In genomic region chr2L:19439598-19440230, dm6 we compare ENCODE assay signal across 1 fruit fly cellular context.
TF ChIP-seq lines count a peak whose summit lies in the region.

No protein-coding gene starts in this region.

TF ChIP-seq in whole organism, embryonic, 481 proteins besides CTCF, POLR2A, EP300 and RAD21 (continued from another document and continues in another):
- TF ChIP-seq twi (tag; optimal IDR thresholded peaks at IDR 0.05; lab: Kevin White, UChicago) (peak; percentile 76), cad (GFP tag; optimal IDR thresholded peaks at IDR 0.05; lab: Kevin White, UChicago) (no peak), CG15011 (GFP tag; optimal IDR thresholded peaks at IDR 0.05; lab: Kevin White, UChicago) (peak; percentile 50), CG17186 (GFP tag; optimal IDR thresholded peaks at IDR 0.05; lab: Kevin White, UChicago) (no peak), CG32767 (GFP tag; IDR thresholded peaks at IDR 0.05; lab: Robert Waterston, UW) (peak; percentile 90), Pdp1 (GFP tag; optimal IDR thresholded peaks at IDR 0.05; lab: Kevin White, UChicago) (peak; percentile 58 to 62), CG31441 (GFP tag; IDR thresholded peaks at IDR 0.05; lab: Robert Waterston, UW) (peak; percentile 61), Blimp-1 (GFP tag; optimal IDR thresholded peaks at IDR 0.05; lab: Kevin White, UChicago) (peak; percentile 94), CG7556 (GFP tag; optimal IDR thresholded peaks at IDR 0.05; lab: Kevin White, UChicago) (peak; percentile 81), usp (GFP tag; optimal IDR thresholded peaks at IDR 0.05; lab: Kevin White, UChicago) (no peak), CG11247 (GFP tag; IDR thresholded peaks at IDR 0.05; lab: Robert Waterston, UW) (peak; percentile 53; the same call in 1 of the 2 replicates), rib (GFP tag; IDR thresholded peaks at IDR 0.05; lab: Robert Waterston, UW) (peak; percentile 61; the same call in 1 of the 2 replicates), CG16863 (GFP tag; optimal IDR thresholded peaks at IDR 0.05; lab: Kevin White, UChicago) (peak; percentile 89), mld (GFP tag; IDR thresholded peaks at IDR 0.05; lab: Robert Waterston, UW; ENCODE audit: partially characterized antibody) (no peak), Dbx (GFP tag; IDR thresholded peaks at IDR 0.05; lab: Robert Waterston, UW) (peak; percentile 89), CG12744 (GFP tag; optimal IDR thresholded peaks at IDR 0.05; lab: Kevin White, UChicago) (peak; percentile 76), CG5953 (GFP tag; IDR thresholded peaks at IDR 0.05; lab: Robert Waterston, UW) (0 out of 2 replicates have a peak, but pooled peaks have one; percentile 45), ara (GFP tag; IDR thresholded peaks at IDR 0.05; lab: Robert Waterston, UW) (peak; percentile 52; the same call in 1 of the 2 replicates), BtbVII (GFP tag; optimal IDR thresholded peaks at IDR 0.05; lab: Kevin White, UChicago) (peak; percentile 46), mam (GFP tag; optimal IDR thresholded peaks at IDR 0.05; lab: Kevin White, UChicago) (peak; percentile 81), slp2 (GFP tag; optimal IDR thresholded peaks at IDR 0.05; lab: Kevin White, UChicago) (peak; percentile 61), Ssrp (tag; optimal IDR thresholded peaks at IDR 0.05; lab: Kevin White, UChicago) (peak; percentile 88), HLHmδ (GFP tag; optimal IDR thresholded peaks at IDR 0.05; lab: Kevin White, UChicago) (no peak), Neu2 (GFP tag; optimal IDR thresholded peaks at IDR 0.05; lab: Kevin White, UChicago; ENCODE audit: borderline replicate concordance) (peak; percentile 56), vvl (GFP tag; IDR thresholded peaks at IDR 0.05; lab: Robert Waterston, UW) (peak; percentile 85), sima (GFP tag; optimal IDR thresholded peaks at IDR 0.05; lab: Kevin White, UChicago) (no peak), run (tag; optimal IDR thresholded peaks at IDR 0.05; lab: Kevin White, UChicago) (peak; percentile 90), zen (tag; optimal IDR thresholded peaks at IDR 0.05; lab: Kevin White, UChicago) (no peak), lov (optimal IDR thresholded peaks at IDR 0.05; lab: Kevin White, UChicago) (no peak), lov (GFP tag; IDR thresholded peaks at IDR 0.05; lab: Robert Waterston, UW) (peak; percentile 33; the same call in 1 of the 3 replicates), CG34224 (GFP tag; IDR thresholded peaks at IDR 0.05; lab: Robert Waterston, UW; ENCODE audit: partially characterized antibody) (no peak), Nf-YB (GFP tag; optimal IDR thresholded peaks at IDR 0.05; lab: Kevin White, UChicago) (peak; percentile 40), CG7372 (GFP tag; IDR thresholded peaks at IDR 0.05; lab: Robert Waterston, UW) (peak; percentile 58; the same call in 1 of the 2 replicates), CG7928 (GFP tag; optimal IDR thresholded peaks at IDR 0.05; lab: Kevin White, UChicago) (peak; percentile 24), CG18619 (GFP tag; optimal IDR thresholded peaks at IDR 0.05; lab: Kevin White, UChicago) (peak; percentile 81), so (GFP tag; IDR thresholded peaks at IDR 0.05; lab: Robert Waterston, UW) (peak; percentile 76), CG3065 (GFP tag; optimal IDR thresholded peaks at IDR 0.05; lab: Kevin White, UChicago) (peak; percentile 77), Bteb2 (GFP tag; optimal IDR thresholded peaks at IDR 0.05; lab: Kevin White, UChicago) (peak; percentile 50), her (GFP tag; optimal IDR thresholded peaks at IDR 0.05; lab: Kevin White, UChicago) (peak; percentile 88), org-1 (GFP tag; optimal IDR thresholded peaks at IDR 0.05; lab: Kevin White, UChicago) (peak; percentile 91), CG12104 (GFP tag; optimal IDR thresholded peaks at IDR 0.05; lab: Kevin White, UChicago) (no peak), CG30020 (tag; optimal IDR thresholded peaks at IDR 0.05; lab: Kevin White, UChicago) (peak; percentile 16), CG9437 (GFP tag; optimal IDR thresholded peaks at IDR 0.05; lab: Kevin White, UChicago) (peak; percentile 51), Mad (GFP tag; optimal IDR thresholded peaks at IDR 0.05; lab: Kevin White, UChicago) (peak; percentile 74), pb (GFP tag; optimal IDR thresholded peaks at IDR 0.05; lab: Kevin White, UChicago) (peak; percentile 64), hth (optimal IDR thresholded peaks at IDR 0.05; lab: Kevin White, UChicago) (no peak), yki (optimal IDR thresholded peaks at IDR 0.05; lab: Kevin White, UChicago) (no peak), dati (GFP tag; IDR thresholded peaks at IDR 0.05; lab: Robert Waterston, UW) (no peak; the same call in 1 of the 2 replicates), Bdp1 (GFP tag; optimal IDR thresholded peaks at IDR 0.05; lab: Kevin White, UChicago) (peak; percentile 62), zen2 (GFP tag; IDR thresholded peaks at IDR 0.05; lab: Robert Waterston, UW; ENCODE audit: partially characterized antibody) (no peak), Fer3 (tag; optimal IDR thresholded peaks at IDR 0.05; lab: Kevin White, UChicago) (peak; percentile 67), Fer2 (tag; optimal IDR thresholded peaks at IDR 0.05; lab: Kevin White, UChicago) (no peak), jumu (GFP tag; optimal IDR thresholded peaks at IDR 0.05; lab: Kevin White, UChicago) (peak; percentile 74), CG8290 (GFP tag; optimal IDR thresholded peaks at IDR 0.05; lab: Kevin White, UChicago) (peak; percentile 62), CG8290 (tag; optimal IDR thresholded peaks at IDR 0.05; lab: Kevin White, UChicago) (peak in 1 of 2 experiments; percentile 98), crc (GFP tag; optimal IDR thresholded peaks at IDR 0.05; lab: Kevin White, UChicago) (peak; percentile 73), Max (GFP tag; optimal IDR thresholded peaks at IDR 0.05; lab: Kevin White, UChicago) (peak; percentile 20), br (optimal IDR thresholded peaks at IDR 0.05; lab: Kevin White, UChicago) (no peak), bowl (GFP tag; IDR thresholded peaks at IDR 0.05; lab: Robert Waterston, UW) (peak; percentile 52; the same call in 1 of the 2 replicates), Ravus (GFP tag; IDR thresholded peaks at IDR 0.05; lab: Robert Waterston, UW) (0 out of 2 replicates have a peak, but pooled peaks have one; percentile 8), CG10431 (GFP tag; optimal IDR thresholded peaks at IDR 0.05; lab: Kevin White, UChicago) (no peak), Drgx (GFP tag; IDR thresholded peaks at IDR 0.05; lab: Robert Waterston, UW) (peak; percentile 21; the same call in 1 of the 2 replicates), phol (tag; optimal IDR thresholded peaks at IDR 0.05; lab: Kevin White, UChicago) (peak; percentile 74), CG8944 (GFP tag; optimal IDR thresholded peaks at IDR 0.05; lab: Kevin White, UChicago) (peak; percentile 42), stc (GFP tag; IDR thresholded peaks at IDR 0.05; lab: Robert Waterston, UW) (peak; percentile 77), CG1602 (GFP tag; optimal IDR thresholded peaks at IDR 0.05; lab: Kevin White, UChicago) (peak; percentile 83), bbx (GFP tag; IDR thresholded peaks at IDR 0.05; lab: Robert Waterston, UW; ENCODE audit: partially characterized antibody) (no peak), CG7963 (GFP tag; IDR thresholded peaks at IDR 0.05; lab: Robert Waterston, UW; ENCODE audit: partially characterized antibody) (no peak), sob (GFP tag; IDR thresholded peaks at IDR 0.05; lab: Robert Waterston, UW) (peak; percentile 64), lbe (GFP tag; optimal IDR thresholded peaks at IDR 0.05; lab: Kevin White, UChicago) (no peak), jing (GFP tag; optimal IDR thresholded peaks at IDR 0.05; lab: Kevin White, UChicago) (peak; percentile 88), row (GFP tag; IDR thresholded peaks at IDR 0.05; lab: Robert Waterston, UW) (peak; percentile 84), ewg (GFP tag; optimal IDR thresholded peaks at IDR 0.05; lab: Kevin White, UChicago) (peak; percentile 78), dm (GFP tag; optimal IDR thresholded peaks at IDR 0.05; lab: Kevin White, UChicago) (peak; percentile 25), Hand (GFP tag; optimal IDR thresholded peaks at IDR 0.05; lab: Kevin White, UChicago) (no peak), CG9797 (GFP tag; optimal IDR thresholded peaks at IDR 0.05; lab: Kevin White, UChicago) (no peak), hbn (GFP tag; IDR thresholded peaks at IDR 0.05; lab: Robert Waterston, UW; ENCODE audit: partially characterized antibody) (no peak), sens (GFP tag; lab: Kevin White, UChicago) (peak; percentile 91), unpg (GFP tag; optimal IDR thresholded peaks at IDR 0.05; lab: Kevin White, UChicago) (peak; percentile 85), CG2129 (GFP tag; IDR thresholded peaks at IDR 0.05; lab: Robert Waterston, UW; ENCODE audit: partially characterized antibody) (no peak), Bgb (GFP tag; IDR thresholded peaks at IDR 0.05; lab: Robert Waterston, UW; ENCODE audit: partially characterized antibody) (no peak), H2.0 (GFP tag; IDR thresholded peaks at IDR 0.05; lab: Robert Waterston, UW) (peak; percentile 91), CG17361 (GFP tag; IDR thresholded peaks at IDR 0.05; lab: Robert Waterston, UW) (peak; percentile 74), CG5180 (GFP tag; optimal IDR thresholded peaks at IDR 0.05; lab: Kevin White, UChicago) (peak; percentile 37), CG2116 (GFP tag; optimal IDR thresholded peaks at IDR 0.05; lab: Kevin White, UChicago) (peak; percentile 59), CG30403 (GFP tag; optimal IDR thresholded peaks at IDR 0.05; lab: Kevin White, UChicago) (peak; percentile 91), CG10565 (GFP tag; optimal IDR thresholded peaks at IDR 0.05; lab: Kevin White, UChicago) (no peak), Usf (GFP tag; optimal IDR thresholded peaks at IDR 0.05; lab: Kevin White, UChicago) (peak; percentile 72), CG6654 (GFP tag; optimal IDR thresholded peaks at IDR 0.05; lab: Kevin White, UChicago) (peak; percentile 36), mirr (GFP tag; optimal IDR thresholded peaks at IDR 0.05; lab: Kevin White, UChicago) (peak; percentile 78), Med (GFP tag; lab: Kevin White, UChicago) (peak; percentile 95), CG10209 (GFP tag; optimal IDR thresholded peaks at IDR 0.05; lab: Kevin White, UChicago) (peak; percentile 73), CG11696 (GFP tag; IDR thresholded peaks at IDR 0.05; lab: Robert Waterston, UW) (peak; percentile 93), sna (GFP tag; IDR thresholded peaks at IDR 0.05; lab: Robert Waterston, UW; ENCODE audit: partially characterized antibody) (no peak), tll (GFP tag; optimal IDR thresholded peaks at IDR 0.05; lab: Kevin White, UChicago) (no peak), CG14050 (GFP tag; IDR thresholded peaks at IDR 0.05; lab: Robert Waterston, UW) (peak; percentile 93), CG10274 (GFP tag; optimal IDR thresholded peaks at IDR 0.05; lab: Kevin White, UChicago) (peak; percentile 26), CG9609 (GFP tag; optimal IDR thresholded peaks at IDR 0.05; lab: Kevin White, UChicago) (peak; percentile 56), odd (GFP tag; optimal IDR thresholded peaks at IDR 0.05; lab: Kevin White, UChicago) (peak; percentile 85), Vsx1 (GFP tag; optimal IDR thresholded peaks at IDR 0.05; lab: Kevin White, UChicago) (peak; percentile 67), caup (GFP tag; optimal IDR thresholded peaks at IDR 0.05; lab: Kevin White, UChicago; ENCODE audit: severe bottlenecking) (peak; percentile 69), Dll (GFP tag; IDR thresholded peaks at IDR 0.05; lab: Robert Waterston, UW; ENCODE audit: partially characterized antibody) (0 out of 4 replicates have a peak, but pooled peaks have one; percentile 12), CG15479 (GFP tag; optimal IDR thresholded peaks at IDR 0.05; lab: Kevin White, UChicago) (no peak), crp (GFP tag; optimal IDR thresholded peaks at IDR 0.05; lab: Kevin White, UChicago) (peak in 1 of 2 experiments; percentile 60), CG10959 (GFP tag; IDR thresholded peaks at IDR 0.05; lab: Robert Waterston, UW) (peak; percentile 44; the same call in 1 of the 2 replicates), CG4404 (GFP tag; IDR thresholded peaks at IDR 0.05; lab: Robert Waterston, UW) (peak; percentile 53; the same call in 1 of the 2 replicates), Lhr (GFP tag; optimal IDR thresholded peaks at IDR 0.05; lab: Kevin White, UChicago) (peak; percentile 57), maf-S (GFP tag; optimal IDR thresholded peaks at IDR 0.05; lab: Kevin White, UChicago) (peak; percentile 89), CG7271 (tag; optimal IDR thresholded peaks at IDR 0.05; lab: Kevin White, UChicago) (no peak), CG10654 (GFP tag; optimal IDR thresholded peaks at IDR 0.05; lab: Kevin White, UChicago) (peak; percentile 63), CG18764 (GFP tag; optimal IDR thresholded peaks at IDR 0.05; lab: Kevin White, UChicago) (peak; percentile 22), al (GFP tag; IDR thresholded peaks at IDR 0.05; lab: Robert Waterston, UW) (peak; percentile 62), Aef1 (GFP tag; IDR thresholded peaks at IDR 0.05; lab: Robert Waterston, UW) (peak; percentile 91), CG14667 (GFP tag; IDR thresholded peaks at IDR 0.05; lab: Robert Waterston, UW) (peak; percentile 61), vfl (GFP tag; optimal IDR thresholded peaks at IDR 0.05; lab: Kevin White, UChicago) (peak; percentile 44), HLH4C (GFP tag; IDR thresholded peaks at IDR 0.05; lab: Robert Waterston, UW; ENCODE audit: partially characterized antibody) (no peak), CG11504 (tag; optimal IDR thresholded peaks at IDR 0.05; lab: Kevin White, UChicago) (peak; percentile 94), CG17829 (tag; optimal IDR thresholded peaks at IDR 0.05; lab: Kevin White, UChicago) (peak; percentile 67), slbo (GFP tag; IDR thresholded peaks at IDR 0.05; lab: Robert Waterston, UW) (peak; percentile 85), jigr1 (GFP tag; IDR thresholded peaks at IDR 0.05; lab: Robert Waterston, UW) (0 out of 3 replicates have a peak, but pooled peaks have one; percentile 52), Hsf (GFP tag; optimal IDR thresholded peaks at IDR 0.05; lab: Kevin White, UChicago) (peak; percentile 69), Mes4 (GFP tag; optimal IDR thresholded peaks at IDR 0.05; lab: Kevin White, UChicago) (peak; percentile 57), HmgD (GFP tag; optimal IDR thresholded peaks at IDR 0.05; lab: Kevin White, UChicago) (no peak), ERR (GFP tag; optimal IDR thresholded peaks at IDR 0.05; lab: Kevin White, UChicago) (peak; percentile 14), CG8281 (tag; optimal IDR thresholded peaks at IDR 0.05; lab: Kevin White, UChicago) (peak; percentile 81), sug (tag; optimal IDR thresholded peaks at IDR 0.05; lab: Kevin White, UChicago) (peak; percentile 35), gem (tag; optimal IDR thresholded peaks at IDR 0.05; lab: Kevin White, UChicago) (peak; percentile 84), lilli (GFP tag; optimal IDR thresholded peaks at IDR 0.05; lab: Kevin White, UChicago) (peak; percentile 94), da (GFP tag; optimal IDR thresholded peaks at IDR 0.05; lab: Kevin White, UChicago) (peak; percentile 73)
